Worm (Caenorhabditis elegans) whole organism, late embryonic: ENCODE measurements around the gene pitr-4.

Experiments used
- C08G9.2 ChIP-seq: sonication (generic microtip); optimal IDR thresholded peaks from 2 replicates; lab custom pipeline; 2016; ENCODE audit warnings: mild to moderate bottlenecking, missing genetic modification characterization, moderate library complexity, missing compliant biosample characterization
- K02D7.2 ChIP-seq: sonication (generic microtip); optimal IDR thresholded peaks from 2 replicates; lab custom pipeline; 2017; ENCODE audit warnings: mild to moderate bottlenecking, missing genetic modification characterization, missing compliant biosample characterization
- ceh-2 ChIP-seq: sonication (generic microtip); optimal IDR thresholded peaks from 2 replicates; lab custom pipeline; 2016; ENCODE audit warnings: missing genotype, missing genetic modification characterization, missing compliant biosample characterization
- ceh-9 ChIP-seq: sonication (generic microtip); optimal IDR thresholded peaks from 2 replicates; lab custom pipeline; 2016; ENCODE audit warnings: mild to moderate bottlenecking, missing genetic modification characterization, inconsistent platforms, missing compliant biosample characterization
- ets-4 ChIP-seq: sonication (generic microtip); optimal IDR thresholded peaks from 2 replicates; lab custom pipeline; 2016; ENCODE audit warnings: missing genetic modification characterization, missing compliant biosample characterization
- nhr-11 ChIP-seq: fragments of 150-350 bp; optimal IDR thresholded peaks from 2 replicates; lab custom pipeline; 2014; ENCODE audit warnings: missing biosample characterization, missing genetic modification characterization
- npax-4 ChIP-seq: sonication (generic microtip); optimal IDR thresholded peaks from 2 replicates; lab custom pipeline; 2016; ENCODE audit warnings: missing genetic modification characterization, missing compliant biosample characterization
- pag-3 ChIP-seq: sonication (generic microtip); optimal IDR thresholded peaks from 2 replicates; lab custom pipeline; 2016; ENCODE audit warnings: missing compliant biosample characterization, missing genetic modification characterization, borderline replicate concordance
- pha-2 ChIP-seq: sonication (generic microtip); optimal IDR thresholded peaks from 2 replicates; lab custom pipeline; 2017; ENCODE audit warnings: mild to moderate bottlenecking, missing genetic modification characterization, missing compliant biosample characterization
- pha-4 ChIP-seq: fragments of 150-350 bp; optimal IDR thresholded peaks from 2 replicates; lab custom pipeline; 2018; ENCODE audit warnings: missing biosample characterization, missing genetic modification reagents, missing genetic modification characterization
- pros-1 ChIP-seq: fragments of 150-350 bp; optimal IDR thresholded peaks from 2 replicates; lab custom pipeline; 2014; ENCODE audit warnings: missing biosample characterization, missing genetic modification reagents, missing genetic modification characterization
- sox-4 ChIP-seq: sonication (generic microtip); optimal IDR thresholded peaks from 2 replicates; lab custom pipeline; 2017; ENCODE audit warnings: mild to moderate bottlenecking, missing genetic modification characterization, inconsistent platforms, missing compliant biosample characterization

DNA sequence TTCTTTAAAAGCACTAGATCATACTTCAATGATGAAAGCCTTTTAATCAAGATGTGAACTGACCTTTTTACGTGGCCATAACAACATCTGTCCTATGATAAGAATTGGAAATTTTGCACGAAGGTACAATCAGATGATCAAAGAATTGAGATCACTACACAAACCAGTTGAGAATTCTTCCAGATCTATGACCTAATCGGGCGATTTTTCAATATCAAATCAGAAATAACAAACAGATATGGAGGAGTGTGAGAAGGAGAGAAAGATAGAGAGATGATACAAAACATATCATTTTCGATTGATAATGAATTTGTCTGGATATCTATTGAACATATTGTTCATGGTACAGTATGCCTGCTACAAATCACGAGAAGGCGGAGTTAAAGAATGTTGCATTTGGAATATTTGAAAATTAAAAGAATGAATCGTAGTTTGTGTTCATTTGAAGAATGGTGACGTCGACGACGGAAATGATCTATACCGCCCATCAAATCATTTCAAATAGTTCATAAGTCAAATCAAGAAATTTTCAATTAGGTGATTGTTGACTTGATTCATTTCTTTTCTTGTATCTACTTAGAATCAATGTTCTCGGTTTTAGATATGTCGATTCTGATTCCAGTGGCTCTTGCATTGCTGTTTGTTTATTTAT lies 7.1 kb downstream of the pitr-4 start, which contains the start of gene cyp-29A4:
- TF ChIP-seq pha-2: no peak
- no peak for TF ChIP-seq npax-4 (tag; lab: Kevin White, UChicago)
- TF ChIP-seq pros-1 (tag; lab: Kevin White, UChicago): no peak
- TF ChIP-seq sox-4 (tag; lab: Kevin White, UChicago): no peak
- no peak for TF ChIP-seq pag-3 (tag; lab: Kevin White, UChicago)
- TF ChIP-seq ceh-9 (tag; lab: Kevin White, UChicago): no peak
- no peak for TF ChIP-seq K02D7.2 (tag; lab: Kevin White, UChicago)
- TF ChIP-seq nhr-11 (tag; lab: Kevin White, UChicago): no peak
- TF ChIP-seq ets-4 (tag; lab: Kevin White, UChicago): no peak
- no peak for TF ChIP-seq ceh-2 (tag; lab: Kevin White, UChicago)
- no peak for TF ChIP-seq C08G9.2
- no peak for TF ChIP-seq pha-4 (tag; lab: Kevin White, UChicago)
